Worm (Caenorhabditis elegans): ENCODE data around the gene F32D8.5.

- TF ChIP-seq nfya-1 (tag; optimal IDR thresholded peaks at IDR 0.05; ENCODE audit: insufficient read depth) = no peak
- TF ChIP-seq lin-15B (tag; optimal IDR thresholded peaks at IDR 0.05) = no peak
- no peak for TF ChIP-seq unc-62 (GFP tag; optimal IDR thresholded peaks at IDR 0.05)
- no peak for TF ChIP-seq lin-39 (tag; optimal IDR thresholded peaks at IDR 0.05)
- TF ChIP-seq aly-2 (tag; optimal IDR thresholded peaks at IDR 0.05) = no peak
- TF ChIP-seq ztf-11 (tag; optimal IDR thresholded peaks at IDR 0.05) = no peak
- no peak for TF ChIP-seq ama-1 (optimal IDR thresholded peaks at IDR 0.05)
- TF ChIP-seq ceh-28 (tag; optimal IDR thresholded peaks at IDR 0.05) = no peak
Observed at ce11 chrV:10923229-10923628, 28.6 kb downstream of the F32D8.5 start, which contains the start of gene F58B4.7.

Data from whole organism, L3 larva.